Worm (Caenorhabditis elegans) whole organism, mixed stage, embryonic: Measurements from ENCODE around the gene F48G7.4.

Source experiments
- M03D4.4 ChIP-seq: sonication (generic microtip); optimal IDR thresholded peaks from 2 replicates; lab custom pipeline; 2017; ENCODE audit warnings: mild to moderate bottlenecking, missing genetic modification characterization, missing compliant biosample characterization
- bed-3 ChIP-seq: fragments of 200-800 bp; sonication (Bioruptor generic); optimal IDR thresholded peaks from 3 replicates; lab custom pipeline; 2018; ENCODE audit warnings: mild to moderate bottlenecking, missing genetic modification characterization, moderate library complexity, missing compliant biosample characterization
- blmp-1 ChIP-seq: fragments of 150-350 bp; optimal IDR thresholded peaks from 2 replicates; lab custom pipeline; 2014; ENCODE audit warnings: missing biosample characterization, missing genetic modification characterization
- ceh-39 ChIP-seq: fragments of 150-350 bp; optimal IDR thresholded peaks from 2 replicates; lab custom pipeline; 2014; ENCODE audit warnings: missing biosample characterization, missing genetic modification characterization
- ceh-83 ChIP-seq: fragments of 200-800 bp; sonication (Bioruptor generic); optimal IDR thresholded peaks from 2 replicates; lab custom pipeline; 2018; ENCODE audit warnings: mild to moderate bottlenecking, missing genetic modification characterization, missing compliant biosample characterization
- ces-1 ChIP-seq: fragments of 150-350 bp; optimal IDR thresholded peaks from 2 replicates; lab custom pipeline; 2014; ENCODE audit warnings: missing biosample characterization, missing genetic modification reagents, missing genetic modification characterization
- cnd-1 ChIP-seq: fragments of 200-800 bp; sonication (Bioruptor generic); optimal IDR thresholded peaks from 2 replicates; lab custom pipeline; 2018; ENCODE audit warnings: mild to moderate bottlenecking, missing genetic modification characterization, missing compliant biosample characterization
- drap-1 ChIP-seq: fragments of 200-800 bp; sonication (Bioruptor generic); optimal IDR thresholded peaks from 3 replicates; lab custom pipeline; 2018; ENCODE audit warnings: mild to moderate bottlenecking, missing genetic modification characterization, missing compliant biosample characterization
- elt-1 ChIP-seq: sonication (generic microtip); optimal IDR thresholded peaks from 2 replicates; lab custom pipeline; 2017; ENCODE audit warnings: missing genetic modification characterization, mild to moderate bottlenecking, missing compliant biosample characterization, antibody characterized with exemption, moderate library complexity, borderline replicate concordance; ENCODE audit not compliant: insufficient read depth
- elt-3 ChIP-seq: fragments of 150-350 bp; optimal IDR thresholded peaks from 2 replicates; lab custom pipeline; 2014; ENCODE audit warnings: missing biosample characterization, missing genetic modification characterization
- flh-1 ChIP-seq: fragments of 200-800 bp; sonication (Bioruptor generic); optimal IDR thresholded peaks from 2 replicates; lab custom pipeline; 2018; ENCODE audit warnings: mild to moderate bottlenecking, missing genetic modification characterization, moderate library complexity, missing compliant biosample characterization
- ham-2 ChIP-seq: fragments of 200-800 bp; sonication (Bioruptor generic); optimal IDR thresholded peaks from 2 replicates; lab custom pipeline; 2018; ENCODE audit warnings: mild to moderate bottlenecking, missing genetic modification characterization, missing compliant biosample characterization
- hlh-1 ChIP-seq: fragments of 150-350 bp; optimal IDR thresholded peaks from 2 replicates; lab custom pipeline; 2014; ENCODE audit warnings: missing biosample characterization, missing genetic modification reagents, missing genetic modification characterization
- lin-13 ChIP-seq: fragments of 150-350 bp; optimal IDR thresholded peaks from 2 replicates; lab custom pipeline; 2014; ENCODE audit warnings: missing biosample characterization, missing genetic modification characterization
- lsy-2 ChIP-seq: fragments of 150-350 bp; optimal IDR thresholded peaks from 2 replicates; lab custom pipeline; 2014; ENCODE audit warnings: missing biosample characterization, missing genetic modification characterization
- mab-5 ChIP-seq: fragments of 150-350 bp; optimal IDR thresholded peaks from 2 replicates; lab custom pipeline; 2014; ENCODE audit warnings: missing biosample characterization, missing genetic modification characterization
- mls-2 ChIP-seq: sonication (generic microtip); optimal IDR thresholded peaks from 2 replicates; lab custom pipeline; 2016; ENCODE audit warnings: mild to moderate bottlenecking, missing genetic modification characterization, moderate library complexity, missing compliant biosample characterization
- nhr-12 ChIP-seq: fragments of 150-350 bp; optimal IDR thresholded peaks from 2 replicates; lab custom pipeline; 2014; ENCODE audit warnings: missing biosample characterization, missing genetic modification characterization
- nhr-2 ChIP-seq: fragments of 150-350 bp; optimal IDR thresholded peaks from 2 replicates; lab custom pipeline; 2014; ENCODE audit warnings: missing biosample characterization, missing genetic modification characterization
- nhr-28 ChIP-seq: fragments of 150-350 bp; optimal IDR thresholded peaks from 2 replicates; lab custom pipeline; 2014; ENCODE audit warnings: missing biosample characterization, missing genetic modification characterization
- pha-4 ChIP-seq: fragments of 150-350 bp; optimal IDR thresholded peaks from 2 replicates; lab custom pipeline; 2018; ENCODE audit warnings: missing biosample characterization, missing genetic modification reagents, missing genetic modification characterization
- sem-2 ChIP-seq: fragments of 200-800 bp; sonication (Bioruptor generic); optimal IDR thresholded peaks from 2 replicates; lab custom pipeline; 2018; ENCODE audit warnings: mild to moderate bottlenecking, missing genetic modification characterization, missing compliant biosample characterization
- snpc-4 ChIP-seq: fragments of 150-350 bp; optimal IDR thresholded peaks from 2 replicates; lab custom pipeline; 2014; ENCODE audit warnings: missing biosample characterization, missing genetic modification characterization
- sptf-1 ChIP-seq: sonication (generic microtip); optimal IDR thresholded peaks from 2 replicates; lab custom pipeline; 2017; ENCODE audit warnings: mild to moderate bottlenecking, missing genetic modification characterization, moderate library complexity, missing compliant biosample characterization
- tbx-8 ChIP-seq: fragments of 200-800 bp; sonication (Bioruptor generic); optimal IDR thresholded peaks from 2 replicates; lab custom pipeline; 2018; ENCODE audit warnings: mild to moderate bottlenecking, missing genetic modification characterization, moderate library complexity, missing compliant biosample characterization
- unc-120 ChIP-seq: sonication (generic microtip); optimal IDR thresholded peaks from 2 replicates; lab custom pipeline; 2017; ENCODE audit warnings: missing genetic modification characterization, missing compliant biosample characterization; ENCODE audit not compliant: poor library complexity, severe bottlenecking
- unc-39 ChIP-seq: fragments of 150-350 bp; optimal IDR thresholded peaks from 2 replicates; lab custom pipeline; 2014; ENCODE audit warnings: missing biosample characterization, missing genetic modification characterization
- unc-62 ChIP-seq: fragments of 150-350 bp; optimal IDR thresholded peaks from 2 replicates; lab custom pipeline; 2014; ENCODE audit warnings: missing biosample characterization, missing genetic modification reagents, missing genetic modification characterization
- zip-8 ChIP-seq: fragments of 150-350 bp; optimal IDR thresholded peaks from 2 replicates; lab custom pipeline; 2014; ENCODE audit warnings: missing biosample characterization, missing genetic modification characterization
- ztf-11 ChIP-seq: fragments of 150-350 bp; optimal IDR thresholded peaks from 2 replicates; lab custom pipeline; 2014; ENCODE audit warnings: missing biosample characterization, missing genetic modification characterization

F48G7.4 gene

DNA sequence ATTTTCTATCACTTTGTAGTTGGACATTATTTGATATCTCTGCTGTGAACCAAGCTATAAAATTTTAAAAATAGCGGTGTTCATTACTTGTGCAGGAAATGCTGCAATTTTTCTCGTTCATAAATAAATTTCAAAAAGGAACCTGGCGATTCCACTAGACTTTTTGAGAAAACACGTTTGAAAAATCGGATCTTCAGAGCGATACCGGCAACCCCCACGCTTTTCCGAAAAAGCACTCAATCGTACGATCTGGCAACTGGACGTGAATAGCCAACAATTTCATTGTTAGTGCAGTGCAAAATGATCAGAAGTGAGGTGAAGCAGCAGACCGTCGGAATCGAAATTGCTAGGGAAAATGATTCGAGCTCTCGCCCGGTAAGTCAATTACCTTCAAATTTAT lies 37.6 kb upstream of the F48G7.4 start, which contains the start of gene nstp-7:
Gene nstp-7 (plus strand): TSS at position 301 of the 400 bp plus-strand sequence.
- TF ChIP-seq unc-62 (GFP tag; lab: Kevin White, UChicago) = no peak
- no peak for TF ChIP-seq elt-3 (tag; lab: Kevin White, UChicago)
- TF ChIP-seq M03D4.4 = no peak
- no peak for TF ChIP-seq ztf-11 (tag; lab: Kevin White, UChicago)
- no peak for TF ChIP-seq bed-3 (GFP tag; lab: Kevin White, UChicago)
- no peak for TF ChIP-seq drap-1
- TF ChIP-seq lsy-2 (tag; lab: Kevin White, UChicago) = no peak
- no peak for TF ChIP-seq sem-2 (GFP tag; lab: Kevin White, UChicago)
- TF ChIP-seq nhr-28 (tag; lab: Kevin White, UChicago) = no peak
- TF ChIP-seq mls-2 = no peak
- no peak for TF ChIP-seq flh-1
- no peak for TF ChIP-seq tbx-8 (GFP tag; lab: Kevin White, UChicago)
- TF ChIP-seq hlh-1 = no peak
- TF ChIP-seq cnd-1 (tag; lab: Kevin White, UChicago) = no peak
- no peak for TF ChIP-seq nhr-2 (tag; lab: Kevin White, UChicago)
- no peak for TF ChIP-seq unc-39 (tag; lab: Kevin White, UChicago)
- TF ChIP-seq ham-2 (GFP tag; lab: Kevin White, UChicago) = no peak
- TF ChIP-seq nhr-12 (tag; lab: Kevin White, UChicago) = no peak
- TF ChIP-seq ceh-39 = no peak
- no peak for TF ChIP-seq unc-120 (tag; lab: Kevin White, UChicago)
- TF ChIP-seq, all 35 proteins: peak for 0

DNA sequence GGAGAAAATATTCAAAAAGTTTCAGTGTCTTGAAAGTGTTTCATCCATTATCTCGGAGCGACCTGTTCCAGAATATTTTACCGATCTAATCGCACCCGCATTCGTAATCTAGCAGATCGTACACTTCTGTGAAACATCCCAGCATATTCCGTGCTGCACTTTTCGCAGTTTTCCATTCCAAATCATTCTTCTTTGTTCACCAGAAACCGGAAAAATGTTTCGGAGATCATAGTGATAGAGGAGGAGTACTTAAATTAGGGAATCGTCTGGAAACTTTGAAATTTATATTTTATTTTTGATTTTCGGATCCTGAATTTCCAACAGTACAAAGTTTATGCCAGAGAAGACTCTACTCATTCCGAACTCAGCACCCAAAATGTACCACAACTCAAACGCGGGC lies 33.8 kb upstream of the F48G7.4 start, which contains the start of gene K06H6.2:
Gene K06H6.2 (plus strand): TSS at position 301 of the 400 bp plus-strand sequence.
- no peak for TF ChIP-seq pha-4 (tag; lab: Kevin White, UChicago)
- TF ChIP-seq elt-1 (tag; lab: Kevin White, UChicago) = peak; percentile 72
- TF ChIP-seq, all 35 proteins: peak for 1

- no peak for TF ChIP-seq cnd-1 (tag; lab: Kevin White, UChicago)
- TF ChIP-seq, all 35 proteins: peak for 0
Measured at ce11 chrV:587818-588217, 31.4 kb upstream of the F48G7.4 start, which contains the start of gene K06H6.1. K06H6.1 (plus strand) TSS chrV:588118.

- TF ChIP-seq zip-8 (tag; lab: Kevin White, UChicago) = no peak
- no peak for TF ChIP-seq blmp-1 (tag; lab: Kevin White, UChicago)
- no peak for TF ChIP-seq ham-2 (GFP tag; lab: Kevin White, UChicago)
- TF ChIP-seq nhr-28 (tag; lab: Kevin White, UChicago) = no peak
- TF ChIP-seq mls-2 = no peak
- TF ChIP-seq ztf-11 (tag; lab: Kevin White, UChicago) = no peak
- TF ChIP-seq bed-3 (GFP tag; lab: Kevin White, UChicago) = no peak
- no peak for TF ChIP-seq sptf-1
- no peak for TF ChIP-seq unc-62 (GFP tag; lab: Kevin White, UChicago)
- TF ChIP-seq, all 35 proteins: peak for 0
Measured at ce11 chrV:590182-590581, 29.1 kb upstream of the F48G7.4 start, which contains the start of gene ZK488.6. ZK488.6 (plus strand) TSS chrV:590482.

DNA sequence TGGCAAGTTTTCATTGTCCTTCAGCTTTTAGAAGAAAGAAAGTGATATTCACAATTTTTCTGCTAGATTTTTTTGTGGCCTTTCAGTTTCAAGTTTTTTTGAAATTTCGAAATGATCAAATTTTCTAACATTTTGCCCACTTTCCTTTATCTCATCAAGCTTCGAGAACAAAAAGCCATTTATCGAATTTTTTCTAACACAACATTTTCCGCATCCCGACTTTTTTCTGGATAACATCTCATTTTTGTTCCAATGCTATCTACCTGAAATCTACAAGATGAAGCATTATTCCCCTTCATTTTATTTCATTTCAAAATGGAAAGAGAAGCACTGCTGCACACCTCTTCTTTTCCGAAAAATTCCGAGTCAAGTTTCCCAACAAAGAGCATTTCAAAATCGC lies 26.3 kb upstream of the F48G7.4 start, which contains the start of gene ZK488.5:
Gene ZK488.5 (plus strand): TSS at position 301 of the 400 bp plus-strand sequence.
- no peak for TF ChIP-seq drap-1
- no peak for TF ChIP-seq lsy-2 (tag; lab: Kevin White, UChicago)
- no peak for TF ChIP-seq nhr-12 (tag; lab: Kevin White, UChicago)
- TF ChIP-seq ztf-11 (tag; lab: Kevin White, UChicago) = no peak
- no peak for TF ChIP-seq ceh-83 (GFP tag; lab: Kevin White, UChicago)
- TF ChIP-seq mls-2 = no peak
- TF ChIP-seq sptf-1 = no peak
- no peak for TF ChIP-seq mab-5
- no peak for TF ChIP-seq bed-3 (GFP tag; lab: Kevin White, UChicago)
- TF ChIP-seq blmp-1 (tag; lab: Kevin White, UChicago) = no peak
- no peak for TF ChIP-seq elt-3 (tag; lab: Kevin White, UChicago)
- TF ChIP-seq lin-13 (tag; lab: Kevin White, UChicago) = no peak
- TF ChIP-seq unc-39 (tag; lab: Kevin White, UChicago) = no peak
- no peak for TF ChIP-seq ceh-39
- TF ChIP-seq ham-2 (GFP tag; lab: Kevin White, UChicago) = no peak
- no peak for TF ChIP-seq tbx-8 (GFP tag; lab: Kevin White, UChicago)

ce11 chrV:596923-597322 lies 22.3 kb upstream of the F48G7.4 start:
- TF ChIP-seq elt-1 (tag; lab: Kevin White, UChicago) (no peak), ces-1 (GFP tag; lab: Kevin White, UChicago) (no peak), mab-5 (no peak), snpc-4 (tag; lab: Kevin White, UChicago) (no peak), hlh-1 (no peak), nhr-12 (tag; lab: Kevin White, UChicago) (no peak)
